Worm (Caenorhabditis elegans) whole organism, late embryonic: ENCODE results near the gene C02H6.1.

Source experiments
- ceh-18 ChIP-seq: sonication (generic microtip); optimal IDR thresholded peaks from 2 replicates; lab custom pipeline; 2016; ENCODE audit warnings: missing genetic modification characterization, missing compliant biosample characterization
- elt-2 ChIP-seq: sonication (generic microtip); optimal IDR thresholded peaks from 2 replicates; lab custom pipeline; 2016; ENCODE audit warnings: missing genetic modification reagents, missing genetic modification characterization, missing compliant biosample characterization
- elt-4 ChIP-seq: sonication (generic microtip); optimal IDR thresholded peaks from 2 replicates; lab custom pipeline; 2016; ENCODE audit warnings: missing genetic modification characterization, missing compliant biosample characterization
- ets-4 ChIP-seq: sonication (generic microtip); optimal IDR thresholded peaks from 2 replicates; lab custom pipeline; 2016; ENCODE audit warnings: missing genetic modification characterization, missing compliant biosample characterization
- hlh-30 ChIP-seq: sonication (generic microtip); optimal IDR thresholded peaks from 2 replicates; lab custom pipeline; 2017; ENCODE audit warnings: antibody characterized with exemption, missing genetic modification characterization, missing compliant biosample characterization; ENCODE audit not compliant: insufficient read depth
- hlh-6 ChIP-seq: sonication (generic microtip); optimal IDR thresholded peaks from 2 replicates; lab custom pipeline; 2016; ENCODE audit warnings: missing genotype, missing genetic modification characterization, missing compliant biosample characterization
- lin-11 ChIP-seq: fragments of 200-800 bp; sonication (Bioruptor generic); optimal IDR thresholded peaks from 2 replicates; lab custom pipeline; 2018; ENCODE audit warnings: mild to moderate bottlenecking, missing genetic modification characterization, missing compliant biosample characterization
- madf-2 ChIP-seq: sonication (generic microtip); optimal IDR thresholded peaks from 2 replicates; lab custom pipeline; 2017; ENCODE audit warnings: missing genetic modification characterization, missing compliant biosample characterization
- nfya-1 ChIP-seq: sonication (generic microtip); optimal IDR thresholded peaks from 2 replicates; lab custom pipeline; 2017; ENCODE audit warnings: missing genetic modification characterization, mild to moderate bottlenecking, missing compliant biosample characterization, antibody characterized with exemption, moderate library complexity
- pha-2 ChIP-seq: sonication (generic microtip); optimal IDR thresholded peaks from 2 replicates; lab custom pipeline; 2017; ENCODE audit warnings: mild to moderate bottlenecking, missing genetic modification characterization, missing compliant biosample characterization
- pqm-1 ChIP-seq: sonication (generic microtip); optimal IDR thresholded peaks from 2 replicates; lab custom pipeline; 2016; ENCODE audit warnings: missing genetic modification characterization, missing compliant biosample characterization
- rnt-1 ChIP-seq: sonication (generic microtip); optimal IDR thresholded peaks from 2 replicates; lab custom pipeline; 2016; ENCODE audit warnings: missing genetic modification characterization, missing compliant biosample characterization
- unc-86 ChIP-seq: sonication (generic microtip); optimal IDR thresholded peaks from 2 replicates; lab custom pipeline; 2016; ENCODE audit warnings: missing genetic modification characterization, missing compliant biosample characterization

The C02H6.1 gene

ce11 chrV:7341942-7342341, 47.7 kb downstream of the C02H6.1 start, which contains the start of the genes nhr-263 and nhr-148:
TSS of gene nhr-263 (minus strand) at chrV:7342042.
TSS of gene nhr-148 (plus strand) at chrV:7342156.
- TF ChIP-seq ets-4 (tag; lab: Kevin White, UChicago) (no peak), rnt-1 (no peak), pqm-1 (tag; lab: Kevin White, UChicago) (no peak), lin-11 (tag; lab: Kevin White, UChicago) (no peak), elt-2 (tag; lab: Kevin White, UChicago) (no peak), ceh-18 (tag; lab: Kevin White, UChicago) (no peak), hlh-30 (tag; lab: Kevin White, UChicago) (no peak), elt-4 (no peak), hlh-6 (no peak), madf-2 (no peak), nfya-1 (no peak), unc-86 (tag; lab: Kevin White, UChicago) (no peak)

DNA sequence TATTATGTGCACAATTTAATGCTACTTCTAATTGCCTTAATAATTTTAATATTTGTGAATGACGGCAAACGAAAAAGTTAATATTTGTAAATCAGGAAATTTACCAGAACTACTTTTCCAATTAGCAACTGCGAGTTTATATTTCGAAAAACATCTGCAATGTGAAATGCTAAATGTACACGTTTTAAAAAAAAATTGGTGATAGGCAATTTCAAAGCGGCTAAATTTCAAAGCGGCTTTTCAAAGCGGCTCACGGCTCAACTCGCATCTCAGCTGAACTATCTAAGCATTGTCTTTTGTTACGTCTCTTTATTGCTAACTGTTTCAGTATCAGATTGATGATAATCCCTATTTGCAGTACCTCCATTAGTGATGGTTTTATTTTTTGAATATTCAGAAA, 49.8 kb downstream of the C02H6.1 start, which contains the start of gene srh-187:
Gene srh-187, minus strand, starts transcription at position 101 of the 400 bp plus-strand sequence.
- no peak for TF ChIP-seq pha-2 (tag; lab: Kevin White, UChicago)
